Worm (Caenorhabditis elegans) whole organism, L3 larva: Measurements from ENCODE around the gene sra-27.

Experiments
- ama-1 ChIP-seq: fragments of 150-350 bp; optimal IDR thresholded peaks from 2 replicates; lab custom pipeline; 2018
- ceh-28 ChIP-seq: fragments of 150-350 bp; optimal IDR thresholded peaks from 2 replicates; lab custom pipeline; 2014; ENCODE audit warnings: missing biosample characterization, missing genetic modification reagents, missing genetic modification characterization
- egl-5 ChIP-seq: fragments of 150-350 bp; optimal IDR thresholded peaks from 2 replicates; lab custom pipeline; 2017; ENCODE audit warnings: missing biosample characterization, missing genetic modification reagents, missing genetic modification characterization, inconsistent platforms
- elt-1 ChIP-seq: fragments of 150-350 bp; optimal IDR thresholded peaks from 2 replicates; lab custom pipeline; 2014; ENCODE audit warnings: missing biosample characterization, missing genetic modification characterization
- elt-3 ChIP-seq, 3 experiments: fragments of 150-350 bp in 1 of 3; sonication (generic microtip) in 2 of 3; optimal IDR thresholded peaks; 2 replicates in 2 of 3; 4 replicates in 1 of 3; lab custom pipeline; 2014 to 2017; ENCODE audit warnings: missing biosample characterization in 3 of 3, missing genetic modification characterization in 3 of 3
- eor-1 ChIP-seq, 2 experiments: fragments of 150-350 bp; optimal IDR thresholded peaks; 2 replicates each; lab custom pipeline; 2014 to 2018; ENCODE audit warnings: missing biosample characterization in 2 of 2, missing genetic modification characterization in 2 of 2
- fkh-10 ChIP-seq: sonication (generic microtip); optimal IDR thresholded peaks from 2 replicates; lab custom pipeline; 2017; ENCODE audit warnings: missing biosample characterization, missing genetic modification reagents, missing genetic modification characterization
- lin-39 ChIP-seq: fragments of 150-350 bp; optimal IDR thresholded peaks from 2 replicates; lab custom pipeline; 2018; ENCODE audit warnings: missing biosample characterization, missing genetic modification reagents, missing genetic modification characterization
- pha-4 ChIP-seq: fragments of 150-350 bp; optimal IDR thresholded peaks from 2 replicates; lab custom pipeline; 2014; ENCODE audit warnings: missing biosample characterization, missing genetic modification reagents, missing genetic modification characterization

DNA sequence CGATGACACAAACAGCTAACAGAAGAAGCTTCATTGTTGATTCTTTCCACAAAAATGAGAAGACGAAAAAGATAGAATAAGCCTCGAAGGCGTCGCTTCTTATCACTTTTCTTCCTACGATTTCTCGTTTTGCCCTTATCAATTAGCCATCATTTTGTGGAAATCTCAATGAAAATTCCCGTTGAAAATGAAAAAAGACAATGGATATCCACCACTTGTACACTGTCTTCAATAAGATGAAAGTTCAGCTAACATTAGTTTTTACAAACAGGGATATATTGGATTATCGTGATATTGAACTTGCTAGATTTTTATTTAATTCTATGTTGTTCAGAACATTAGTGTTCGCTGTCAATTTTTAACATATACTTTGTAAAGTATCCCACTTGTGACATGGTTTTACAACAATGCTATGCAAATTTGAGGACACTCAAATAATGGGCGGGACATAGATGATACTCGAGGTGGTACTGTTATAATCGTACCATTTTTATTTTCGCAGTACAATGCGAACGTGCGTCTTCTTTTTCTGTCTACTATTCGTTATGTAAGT lies 2.1 kb upstream of the sra-27 start, which contains the start of the genes F18C5.5 and F18C5.9:
- TF ChIP-seq lin-39 (tag; lab: Kevin White, UChicago) (no peak), pha-4 (no peak), ceh-28 (no peak), ama-1 (lab: Kevin White, UChicago) (no peak), elt-3 (tag; optimal IDR thresholded peaks at IDR 0.05; lab: Kevin White, UChicago) (no peak), eor-1 (tag; optimal IDR thresholded peaks at IDR 0.05; lab: Kevin White, UChicago) (no peak), fkh-10 (GFP tag; lab: Kevin White, UChicago) (no peak), elt-1 (tag; lab: Kevin White, UChicago) (no peak), egl-5 (tag; lab: Kevin White, UChicago) (no peak)
